Worm (Caenorhabditis elegans) whole organism, mixed stage, embryonic: Measurements from ENCODE around the gene grl-22.

Experiments used
- blmp-1 ChIP-seq: fragments of 150-350 bp; optimal IDR thresholded peaks from 2 replicates; lab custom pipeline; 2014; ENCODE audit warnings: missing biosample characterization, missing genetic modification characterization
- ceh-83 ChIP-seq: fragments of 200-800 bp; sonication (Bioruptor generic); optimal IDR thresholded peaks from 2 replicates; lab custom pipeline; 2018; ENCODE audit warnings: mild to moderate bottlenecking, missing genetic modification characterization, missing compliant biosample characterization
- ces-1 ChIP-seq: fragments of 150-350 bp; optimal IDR thresholded peaks from 2 replicates; lab custom pipeline; 2014; ENCODE audit warnings: missing biosample characterization, missing genetic modification reagents, missing genetic modification characterization
- drap-1 ChIP-seq: fragments of 200-800 bp; sonication (Bioruptor generic); optimal IDR thresholded peaks from 3 replicates; lab custom pipeline; 2018; ENCODE audit warnings: mild to moderate bottlenecking, missing genetic modification characterization, missing compliant biosample characterization
- mab-5 ChIP-seq: fragments of 150-350 bp; optimal IDR thresholded peaks from 2 replicates; lab custom pipeline; 2014; ENCODE audit warnings: missing biosample characterization, missing genetic modification characterization
- mep-1 ChIP-seq: fragments of 150-350 bp; optimal IDR thresholded peaks from 2 replicates; lab custom pipeline; 2017; ENCODE audit warnings: missing biosample characterization, missing genetic modification reagents, missing genetic modification characterization, inconsistent platforms
- nhr-237 ChIP-seq: fragments of 150-350 bp; optimal IDR thresholded peaks from 2 replicates; lab custom pipeline; 2014; ENCODE audit warnings: missing biosample characterization, missing genetic modification characterization
- pha-4 ChIP-seq: fragments of 150-350 bp; optimal IDR thresholded peaks from 2 replicates; lab custom pipeline; 2018; ENCODE audit warnings: missing biosample characterization, missing genetic modification reagents, missing genetic modification characterization
- sptf-1 ChIP-seq: sonication (generic microtip); optimal IDR thresholded peaks from 2 replicates; lab custom pipeline; 2017; ENCODE audit warnings: mild to moderate bottlenecking, missing genetic modification characterization, moderate library complexity, missing compliant biosample characterization
- unc-120 ChIP-seq: sonication (generic microtip); optimal IDR thresholded peaks from 2 replicates; lab custom pipeline; 2017; ENCODE audit warnings: missing genetic modification characterization, missing compliant biosample characterization; ENCODE audit not compliant: poor library complexity, severe bottlenecking
- unc-39 ChIP-seq: fragments of 150-350 bp; optimal IDR thresholded peaks from 2 replicates; lab custom pipeline; 2014; ENCODE audit warnings: missing biosample characterization, missing genetic modification characterization
- zip-8 ChIP-seq: fragments of 150-350 bp; optimal IDR thresholded peaks from 2 replicates; lab custom pipeline; 2014; ENCODE audit warnings: missing biosample characterization, missing genetic modification characterization

Gene grl-22

ce11 chrIII:5367995-5368899 is 45.6 kb downstream of the grl-22 start, which contains the start of gene dhs-9:
Gene dhs-9 (minus strand): TSS chrIII:5368045.
- TF ChIP-seq unc-39 (no peak), mep-1 (no peak), ces-1 (GFP tag; lab: Kevin White, UChicago) (no peak), mab-5 (tag; lab: Kevin White, UChicago) (no peak), sptf-1 (no peak), pha-4 (no peak), unc-120 (tag; lab: Kevin White, UChicago) (no peak), blmp-1 (tag; lab: Kevin White, UChicago) (no peak), zip-8 (tag; lab: Kevin White, UChicago) (no peak), ceh-83 (GFP tag; lab: Kevin White, UChicago) (no peak), drap-1 (GFP tag; lab: Kevin White, UChicago) (no peak), nhr-237 (tag; lab: Kevin White, UChicago) (no peak)
